Worm (Caenorhabditis elegans) whole organism, L4 larva: Measurements from ENCODE around the gene clec-137.

ENCODE experiments used
- Y5F2A.4 ChIP-seq: fragments of 200-800 bp; sonication (Bioruptor generic); optimal IDR thresholded peaks from 2 replicates; lab custom pipeline; 2018; ENCODE audit warnings: mild to moderate bottlenecking, missing genetic modification characterization, missing compliant biosample characterization
- ZK546.5 ChIP-seq, 2 experiments: sonication (generic microtip); optimal IDR thresholded peaks; 2 replicates each; lab custom pipeline; 2017; ENCODE audit warnings: missing biosample characterization in 2 of 2, missing genetic modification characterization in 2 of 2
- aha-1 ChIP-seq: fragments of 150-350 bp; peaks from one replicate; lab custom pipeline; 2014; ENCODE audit warnings: missing biosample characterization, missing genetic modification characterization
- attf-4 ChIP-seq: sonication (generic microtip); optimal IDR thresholded peaks from 3 replicates; lab custom pipeline; 2017; ENCODE audit warnings: missing biosample characterization, missing genetic modification characterization
- ceh-20 ChIP-seq: fragments of 200-800 bp; sonication (Bioruptor generic); IDR thresholded peaks from 2 replicates; pipeline ENCODE4 v1.3.6; 2022; ENCODE audit warnings: missing genetic modification reagents, missing genetic modification characterization, missing compliant biosample characterization
- ceh-32 ChIP-seq: sonication (generic microtip); optimal IDR thresholded peaks from 2 replicates; lab custom pipeline; 2016; ENCODE audit warnings: mild to moderate bottlenecking, missing genetic modification characterization, missing compliant biosample characterization; ENCODE audit not compliant: poor library complexity
- ceh-82 ChIP-seq: sonication (generic microtip); optimal IDR thresholded peaks from 2 replicates; lab custom pipeline; 2017; ENCODE audit warnings: missing biosample characterization, missing genetic modification characterization
- ces-1 ChIP-seq: fragments of 150-350 bp; sonication (generic microtip); optimal IDR thresholded peaks from 4 replicates; lab custom pipeline; 2014; ENCODE audit warnings: missing biosample characterization, missing genetic modification reagents, missing genetic modification characterization
- dmd-9 ChIP-seq: fragments of 200-800 bp; sonication (Bioruptor generic); IDR thresholded peaks from 2 replicates; pipeline ENCODE4 v1.3.6; 2022; ENCODE audit warnings: missing genetic modification reagents, missing genetic modification characterization, missing compliant biosample characterization
- duxl-1 ChIP-seq: sonication (generic microtip); optimal IDR thresholded peaks from 2 replicates; lab custom pipeline; 2016; ENCODE audit warnings: mild to moderate bottlenecking, missing genetic modification characterization, moderate library complexity, missing compliant biosample characterization; ENCODE audit not compliant: poor library complexity
- egl-43 ChIP-seq: fragments of 200-800 bp; sonication (Bioruptor generic); IDR thresholded peaks from 2 replicates; pipeline ENCODE4 v1.3.6; 2022; ENCODE audit warnings: missing genetic modification reagents, missing genetic modification characterization, missing compliant biosample characterization
- hlh-30 ChIP-seq: sonication (generic microtip); optimal IDR thresholded peaks from 2 replicates; lab custom pipeline; 2017; ENCODE audit warnings: antibody characterized with exemption, mild to moderate bottlenecking, missing genetic modification characterization, missing compliant biosample characterization; ENCODE audit not compliant: insufficient read depth
- lim-7 ChIP-seq: fragments of 200-800 bp; sonication (Bioruptor generic); IDR thresholded peaks from 2 replicates; pipeline ENCODE4 v1.3.6; 2022; ENCODE audit warnings: missing genetic modification characterization, missing compliant biosample characterization
- lin-38 ChIP-seq: fragments of 200-800 bp; sonication (Bioruptor generic); IDR thresholded peaks from 2 replicates; pipeline ENCODE4 v1.3.6; 2022; ENCODE audit warnings: missing genetic modification reagents, missing genetic modification characterization, missing compliant biosample characterization
- mep-1 ChIP-seq: fragments of 150-350 bp; sonication (generic microtip); optimal IDR thresholded peaks from 3 replicates; lab custom pipeline; 2014; ENCODE audit warnings: missing biosample characterization, missing genetic modification characterization
- mxl-2 ChIP-seq: fragments of 200-800 bp; sonication (Bioruptor generic); conservative IDR thresholded peaks from 2 replicates; pipeline ENCODE4 v1.3.6; 2022; ENCODE audit warnings: missing genetic modification reagents, missing genetic modification characterization, missing compliant biosample characterization
- nhr-102 ChIP-seq: sonication (generic microtip); optimal IDR thresholded peaks from 2 replicates; lab custom pipeline; 2016; ENCODE audit warnings: mild to moderate bottlenecking, missing genetic modification characterization, moderate library complexity, missing compliant biosample characterization
- nhr-41 ChIP-seq: fragments of 200-800 bp; sonication (Bioruptor generic); IDR thresholded peaks from 2 replicates; pipeline ENCODE4 v1.3.6; 2022; ENCODE audit warnings: missing genetic modification reagents, missing genetic modification characterization, missing compliant biosample characterization
- nhr-76 ChIP-seq: fragments of 150-350 bp; optimal IDR thresholded peaks from 2 replicates; lab custom pipeline; 2014; ENCODE audit warnings: missing biosample characterization, missing genetic modification characterization
- set-16 ChIP-seq: fragments of 200-800 bp; sonication (Bioruptor generic); IDR thresholded peaks from 2 replicates; pipeline ENCODE4 v1.3.6; 2022; ENCODE audit warnings: missing genetic modification reagents, missing genetic modification characterization, missing compliant biosample characterization
- tag-97 ChIP-seq: fragments of 200-800 bp; sonication (Bioruptor generic); IDR thresholded peaks from 2 replicates; pipeline ENCODE4 v1.3.6; 2022; ENCODE audit warnings: missing genetic modification characterization, missing compliant biosample characterization
- unc-62 ChIP-seq, 3 experiments: fragments of 150-350 bp in 1 of 3; sonication (generic microtip); optimal IDR thresholded peaks in 2 of 3; peaks in 1 of 3; 1 replicate in 1 of 3; 2 replicates in 2 of 3; lab custom pipeline; 2014 to 2017; ENCODE audit warnings: missing biosample characterization in 3 of 3, missing genetic modification characterization in 3 of 3, missing genetic modification reagents in 3 of 3, missing genotype in 1 of 3
- zip-11 ChIP-seq: fragments of 200-800 bp; sonication (Bioruptor generic); IDR thresholded peaks from 2 replicates; pipeline ENCODE4 v1.3.6; 2022; ENCODE audit warnings: missing genetic modification characterization, missing compliant biosample characterization
- ztf-11 ChIP-seq: fragments of 150-350 bp; optimal IDR thresholded peaks from 2 replicates; lab custom pipeline; 2014; ENCODE audit warnings: missing biosample characterization, missing genetic modification characterization

clec-137 gene

DNA sequence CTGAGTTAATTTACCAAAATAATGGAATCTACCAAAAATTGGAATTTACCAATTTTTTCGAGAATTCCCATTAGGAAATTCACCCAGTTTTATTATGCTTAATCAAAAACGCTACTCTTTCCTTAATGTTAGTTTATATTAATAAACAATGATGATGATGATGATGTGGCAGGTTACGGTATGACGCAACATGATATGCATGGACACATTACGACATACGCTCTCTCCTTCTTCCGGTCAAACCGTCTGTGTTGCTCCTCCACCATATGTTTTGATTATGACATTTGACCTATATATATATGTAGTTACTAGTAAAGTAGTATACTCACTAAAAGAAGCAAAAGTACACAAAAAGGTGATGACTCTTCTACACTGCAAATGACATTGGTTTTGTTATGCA is 40.5 kb downstream of the clec-137 start:
- TF ChIP-seq nhr-41 (GFP tag; lab: Robert Waterston, UW) (no peak), zip-11 (GFP tag; lab: Robert Waterston, UW) (no peak), mep-1 (tag; lab: Kevin White, UChicago) (no peak), hlh-30 (no peak), ceh-32 (tag; lab: Kevin White, UChicago) (no peak)

ce11 chrII:4575579-4575978 is 42.3 kb downstream of the clec-137 start:
- TF ChIP-seq ceh-82 (tag; lab: Kevin White, UChicago): no peak
- peak in 1 of 2 experiments; percentile 82 for TF ChIP-seq unc-62 (GFP tag; optimal IDR thresholded peaks at IDR 0.05 in 1 of 2; lab: Kevin White, UChicago)
- TF ChIP-seq unc-62 (tag; optimal IDR thresholded peaks at IDR 0.05; lab: Kevin White, UChicago): no peak
- TF ChIP-seq lim-7 (GFP tag; lab: Robert Waterston, UW): no peak

ce11 chrII:4574658-4575057 is 43.2 kb downstream of the clec-137 start:
- peak; percentile 88 for TF ChIP-seq ces-1 (GFP tag; lab: Kevin White, UChicago)
- TF ChIP-seq dmd-9 (GFP tag; lab: Robert Waterston, UW): no peak

ce11 chrII:4573084-4573483 is 44.8 kb downstream of the clec-137 start:
- TF ChIP-seq zip-11 (GFP tag; lab: Robert Waterston, UW) (no peak), aha-1 (peak; percentile 80), attf-4 (tag; lab: Kevin White, UChicago) (no peak), mxl-2 (0 out of 2 replicates have a peak, but pooled peaks have one; percentile 4)

ce11 chrII:4572579-4572978 is 45.3 kb downstream of the clec-137 start:
- TF ChIP-seq nhr-102: no peak
- TF ChIP-seq ztf-11: no peak

DNA sequence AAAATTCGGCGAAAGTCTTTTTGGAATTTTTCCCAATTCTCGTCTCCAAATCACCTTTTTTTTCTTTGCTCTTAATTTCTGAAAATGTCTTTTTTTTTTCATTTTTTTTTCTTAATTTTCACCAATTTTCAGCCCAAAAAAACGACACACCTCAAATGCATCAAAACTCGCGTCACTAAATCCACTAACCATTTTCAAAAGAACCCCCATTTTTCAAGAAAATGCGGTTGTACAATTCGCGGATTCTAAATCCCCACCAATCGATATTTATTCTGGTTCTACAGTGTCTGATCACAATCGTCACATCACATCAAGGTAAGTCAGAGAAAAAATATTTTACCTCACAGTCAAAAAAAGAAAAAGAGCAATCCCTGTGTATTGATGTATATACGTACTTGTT is 46.0 kb downstream of the clec-137 start, which contains the start of gene vab-1:
vab-1 (plus strand) TSS at position 133 of the 400 bp plus-strand sequence.
- no peak for TF ChIP-seq tag-97 (GFP tag; lab: Robert Waterston, UW)
- no peak for TF ChIP-seq ceh-20 (GFP tag; lab: Robert Waterston, UW)
- TF ChIP-seq ZK546.5 (tag; optimal IDR thresholded peaks at IDR 0.05; lab: Kevin White, UChicago): no peak
- peak in 1 of 2 experiments; percentile 50 for TF ChIP-seq unc-62 (GFP tag; optimal IDR thresholded peaks at IDR 0.05 in 1 of 2; lab: Kevin White, UChicago)
- TF ChIP-seq unc-62 (tag; optimal IDR thresholded peaks at IDR 0.05; lab: Kevin White, UChicago): no peak
- no peak for TF ChIP-seq lin-38 (GFP tag; lab: Robert Waterston, UW)
- TF ChIP-seq Y5F2A.4 (GFP tag; lab: Kevin White, UChicago): no peak
- TF ChIP-seq nhr-76 (tag; lab: Kevin White, UChicago): no peak

ce11 chrII:4571112-4571511 is 46.8 kb downstream of the clec-137 start:
- TF ChIP-seq egl-43 (GFP tag; lab: Robert Waterston, UW) (0 out of 2 replicates have a peak, but pooled peaks have one; percentile 46), duxl-1 (tag; lab: Kevin White, UChicago) (no peak), set-16 (GFP tag; lab: Robert Waterston, UW) (peak; percentile 87)
